Fruit fly (Drosophila melanogaster) whole organism: Measurements from ENCODE around the gene Atx-1.

Source experiments
- CG8478 ChIP-seq: fragments of >200 bp; optimal IDR thresholded peaks from 2 replicates; lab custom pipeline; 2018; ENCODE audit warnings: inconsistent platforms
- Dll ChIP-seq: fragments of >200 bp; optimal IDR thresholded peaks from 2 replicates; lab custom pipeline; 2017
- EcR ChIP-seq, 2 experiments: fragments of >200 bp; optimal IDR thresholded peaks; 2 replicates each; lab custom pipeline; 2017; ENCODE audit warnings: missing biosample characterization in 2 of 2, missing genetic modification characterization in 2 of 2, missing genetic modification reagents in 2 of 2
- pan ChIP-seq: fragments of >200 bp; optimal IDR thresholded peaks from 2 replicates; lab custom pipeline; 2017
- psq ChIP-seq: fragments of >200 bp; optimal IDR thresholded peaks from 2 replicates; lab custom pipeline; 2017
- usp ChIP-seq: fragments of >200 bp; optimal IDR thresholded peaks from 2 replicates; lab custom pipeline; 2017; ENCODE audit warnings: missing biosample characterization, missing genetic modification characterization, mixed read lengths

DNA sequence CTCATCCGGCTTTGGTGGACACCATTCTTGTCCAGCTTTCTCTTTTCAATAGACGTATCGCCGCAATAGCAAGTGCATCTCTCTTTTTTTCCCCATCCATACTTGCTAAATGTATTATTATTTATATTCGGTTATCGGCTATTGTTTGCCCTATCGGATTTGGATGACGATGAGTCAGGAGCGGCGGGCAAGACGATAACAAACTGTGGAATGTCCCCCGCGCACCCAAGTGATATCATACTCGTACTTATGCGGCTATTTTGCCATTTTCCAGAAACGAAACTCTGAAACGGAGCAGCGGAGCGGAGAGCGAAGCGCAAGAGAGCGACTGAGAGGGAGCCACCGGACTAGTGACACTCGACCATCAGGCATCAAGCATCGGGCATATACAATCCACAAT is 17.6 kb upstream of the Atx-1 start:
- TF ChIP-seq usp (no peak), pan (lab: Kevin White, UChicago) (no peak), psq (lab: Kevin White, UChicago) (no peak), CG8478 (lab: Kevin White, UChicago) (no peak), EcR (GFP tag; optimal IDR thresholded peaks at IDR 0.05; lab: Kevin White, UChicago) (no peak), Dll (lab: Kevin White, UChicago) (no peak)
